Fruit fly (Drosophila melanogaster): ENCODE data around the gene CG4842.

CG4842 gene

dm6 chr3L:16408609-16409439 lies 40.6 kb downstream of the CG4842 start (continued):
- peak; percentile 6 for TF ChIP-seq caup (GFP tag; optimal IDR thresholded peaks at IDR 0.05; ENCODE audit: severe bottlenecking)
- TF ChIP-seq ind (GFP tag; optimal IDR thresholded peaks at IDR 0.05) = no peak
- no peak for TF ChIP-seq CG7839 (tag; optimal IDR thresholded peaks at IDR 0.05)
- no peak for TF ChIP-seq gfzf (GFP tag; optimal IDR thresholded peaks at IDR 0.05)
- no peak for TF ChIP-seq CG14050 (GFP tag; IDR thresholded peaks at IDR 0.05)
- no peak for TF ChIP-seq Meics (GFP tag; optimal IDR thresholded peaks at IDR 0.05)
- TF ChIP-seq Ssrp (tag; optimal IDR thresholded peaks at IDR 0.05) = no peak
- no peak for TF ChIP-seq Stat92E (GFP tag; optimal IDR thresholded peaks at IDR 0.05)
- TF ChIP-seq tio (GFP tag; optimal IDR thresholded peaks at IDR 0.05) = no peak
- no peak for TF ChIP-seq CG11247 (GFP tag; IDR thresholded peaks at IDR 0.05)
- TF ChIP-seq corto (GFP tag; optimal IDR thresholded peaks at IDR 0.05) = no peak
- peak; percentile 12 for TF ChIP-seq Dad (GFP tag; optimal IDR thresholded peaks at IDR 0.05)
- no peak for TF ChIP-seq CG13296 (GFP tag; optimal IDR thresholded peaks at IDR 0.05)
- no peak for TF ChIP-seq tgo (GFP tag; IDR thresholded peaks at IDR 0.05)
- no peak for TF ChIP-seq CG14860 (GFP tag; IDR thresholded peaks at IDR 0.05; ENCODE audit: partially characterized antibody)
- no peak for TF ChIP-seq sqz (GFP tag; optimal IDR thresholded peaks at IDR 0.05)
- no peak for TF ChIP-seq Dip3 (GFP tag; optimal IDR thresholded peaks at IDR 0.05)
- no peak for TF ChIP-seq wor (GFP tag; IDR thresholded peaks at IDR 0.05)
- no peak for TF ChIP-seq CG31224 (GFP tag; IDR thresholded peaks at IDR 0.05)
- no peak for TF ChIP-seq jing (GFP tag; optimal IDR thresholded peaks at IDR 0.05)
- no peak for TF ChIP-seq Oli (tag; optimal IDR thresholded peaks at IDR 0.05)
- no peak for TF ChIP-seq toy (GFP tag; IDR thresholded peaks at IDR 0.05)
- no peak for TF ChIP-seq p53 (GFP tag; optimal IDR thresholded peaks at IDR 0.05)
- TF ChIP-seq hbn (GFP tag; IDR thresholded peaks at IDR 0.05; ENCODE audit: partially characterized antibody) = no peak
- no peak for TF ChIP-seq esg (GFP tag; conservative IDR thresholded peaks at IDR 0.05)
- TF ChIP-seq ken (GFP tag; IDR thresholded peaks at IDR 0.05) = 0 out of 3 replicates have a peak, but pooled peaks have one; percentile 33
- no peak for TF ChIP-seq CG10366 (GFP tag; IDR thresholded peaks at IDR 0.05)
- peak; percentile 52 for TF ChIP-seq Vsx1 (GFP tag; optimal IDR thresholded peaks at IDR 0.05)
- peak; percentile 56 for TF ChIP-seq CG4328 (GFP tag; optimal IDR thresholded peaks at IDR 0.05)
- TF ChIP-seq CkIIα-i1 (GFP tag; IDR thresholded peaks at IDR 0.05) = no peak
- peak; percentile 9 for TF ChIP-seq Hr3 (GFP tag; optimal IDR thresholded peaks at IDR 0.05)
- no peak for TF ChIP-seq CG17802 (tag; optimal IDR thresholded peaks at IDR 0.05)
- TF ChIP-seq disco-r (GFP tag; optimal IDR thresholded peaks at IDR 0.05) = no peak
- TF ChIP-seq CG11398 (GFP tag; optimal IDR thresholded peaks at IDR 0.05) = peak; percentile 46
- no peak for TF ChIP-seq sens-2 (GFP tag; IDR thresholded peaks at IDR 0.05)
- TF ChIP-seq crp (GFP tag; optimal IDR thresholded peaks at IDR 0.05) = no peak
- peak; percentile 57 for TF ChIP-seq nom (GFP tag; optimal IDR thresholded peaks at IDR 0.05)
- peak; percentile 6 for TF ChIP-seq CG4854 (GFP tag; optimal IDR thresholded peaks at IDR 0.05)
- TF ChIP-seq CG12391 (tag; optimal IDR thresholded peaks at IDR 0.05) = peak; percentile 39
- TF ChIP-seq slbo (GFP tag; IDR thresholded peaks at IDR 0.05) = no peak
- TF ChIP-seq chn (GFP tag; optimal IDR thresholded peaks at IDR 0.05) = peak; percentile 24
- no peak for TF ChIP-seq CG6791 (GFP tag; IDR thresholded peaks at IDR 0.05; ENCODE audit: partially characterized antibody)
- no peak for TF ChIP-seq pan (optimal IDR thresholded peaks at IDR 0.05)
- TF ChIP-seq pan (GFP tag; optimal IDR thresholded peaks at IDR 0.05 in 1 of 2, IDR thresholded peaks at IDR 0.05 in 1 of 2) = no peak
- TF ChIP-seq CG11093 (GFP tag; IDR thresholded peaks at IDR 0.05) = no peak
- TF ChIP-seq Optix (GFP tag; IDR thresholded peaks at IDR 0.05) = 0 out of 3 replicates have a peak, but pooled peaks have one; percentile 13
- TF ChIP-seq CG9797 (GFP tag; optimal IDR thresholded peaks at IDR 0.05) = peak; percentile 12
- no peak for TF ChIP-seq CG3281 (GFP tag; optimal IDR thresholded peaks at IDR 0.05)
- TF ChIP-seq Atf-2 (GFP tag; optimal IDR thresholded peaks at IDR 0.05) = no peak

Measured in whole organism, embryonic.